Worm (Caenorhabditis elegans) whole organism, midembryonic: ENCODE measurements around the gene ZK1320.3.

ENCODE experiments used
- T22C8.4 ChIP-seq: fragments of 200-800 bp; sonication (Bioruptor generic); IDR thresholded peaks from 2 replicates; pipeline ENCODE4 v1.3.6; 2022; ENCODE audit warnings: missing genetic modification characterization, missing compliant biosample characterization
- cog-1 ChIP-seq: sonication (generic microtip); optimal IDR thresholded peaks from 2 replicates; lab custom pipeline; 2016; ENCODE audit warnings: missing genetic modification characterization, missing compliant biosample characterization
- flt-1 ChIP-seq: fragments of 200-800 bp; sonication (Bioruptor generic); IDR thresholded peaks from 2 replicates; pipeline ENCODE4 v1.3.6; 2022; ENCODE audit warnings: missing genetic modification characterization, missing compliant biosample characterization
- klf-2 ChIP-seq: fragments of 200-800 bp; sonication (Bioruptor generic); conservative IDR thresholded peaks from 2 replicates; pipeline ENCODE4 v1.3.6; 2022; ENCODE audit warnings: missing genetic modification reagents, missing genetic modification characterization, missing compliant biosample characterization
- med-1 ChIP-seq: sonication (generic microtip); optimal IDR thresholded peaks from 2 replicates; lab custom pipeline; 2017; ENCODE audit warnings: missing genetic modification characterization, mild to moderate bottlenecking, missing compliant biosample characterization, antibody characterized with exemption, missing genetic modification reagents; ENCODE audit not compliant: insufficient read depth
- ref-1 ChIP-seq: fragments of 200-800 bp; sonication (Bioruptor generic); conservative IDR thresholded peaks from 2 replicates; pipeline ENCODE4 v1.3.6; 2022; ENCODE audit warnings: missing genetic modification reagents, missing genetic modification characterization, missing compliant biosample characterization
- ztf-29 ChIP-seq: fragments of 200-800 bp; sonication (Bioruptor generic); IDR thresholded peaks from 2 replicates; pipeline ENCODE4 v1.3.6; 2022; ENCODE audit warnings: missing genetic modification reagents, missing genetic modification characterization, missing compliant biosample characterization

ce11 chrII:9656210-9656755 lies 3.9 kb downstream of the ZK1320.3 start, which contains the start of gene gstk-1:
- no peak for TF ChIP-seq med-1
- TF ChIP-seq cog-1 (tag; lab: Kevin White, UChicago) = no peak
- no peak for TF ChIP-seq ztf-29 (GFP tag; lab: Robert Waterston, UW)
- TF ChIP-seq ref-1 (GFP tag; lab: Robert Waterston, UW) = no peak
- TF ChIP-seq T22C8.4 = no peak
- TF ChIP-seq flt-1 (GFP tag; lab: Robert Waterston, UW) = no peak
- no peak for TF ChIP-seq klf-2 (GFP tag; lab: Robert Waterston, UW)
